Worm (Caenorhabditis elegans) whole organism, young adult: ENCODE data around the gene srh-289.

ENCODE experiments used
- F57C9.4 ChIP-seq: sonication (generic microtip); optimal IDR thresholded peaks from 2 replicates; lab custom pipeline; 2017; ENCODE audit warnings: mild to moderate bottlenecking, missing genetic modification characterization, missing compliant biosample characterization
- die-1 ChIP-seq: sonication (generic microtip); optimal IDR thresholded peaks from 2 replicates; lab custom pipeline; 2016; ENCODE audit warnings: missing genotype, mild to moderate bottlenecking, missing genetic modification characterization, missing compliant biosample characterization
- dox-1 ChIP-seq: fragments of 200-800 bp; sonication (Bioruptor generic); IDR thresholded peaks from 2 replicates; pipeline ENCODE4 v1.3.6; 2022; ENCODE audit warnings: missing genetic modification reagents, missing genetic modification characterization, missing compliant biosample characterization
- efl-1 ChIP-seq: fragments of 150-350 bp; optimal IDR thresholded peaks from 2 replicates; lab custom pipeline; 2014; ENCODE audit warnings: missing biosample characterization, missing genetic modification reagents, missing genetic modification characterization
- hsf-1 ChIP-seq: fragments of 200-800 bp; sonication (Bioruptor generic); IDR thresholded peaks from 2 replicates; pipeline ENCODE4 v1.3.6; 2022; ENCODE audit warnings: missing genetic modification reagents, missing genetic modification characterization, missing compliant biosample characterization
- lag-1 ChIP-seq: fragments of 200-800 bp; sonication (Bioruptor generic); IDR thresholded peaks from 2 replicates; pipeline ENCODE4 v1.3.6; 2022; ENCODE audit warnings: missing genetic modification reagents, missing genetic modification characterization, missing compliant biosample characterization
- nfyb-1 ChIP-seq: fragments of 200-800 bp; sonication (Bioruptor generic); IDR thresholded peaks from 2 replicates; pipeline ENCODE4 v1.3.6; 2022; ENCODE audit warnings: missing genetic modification reagents, missing genetic modification characterization, missing compliant biosample characterization
- nhr-120 ChIP-seq: fragments of 200-800 bp; sonication (Bioruptor generic); IDR thresholded peaks from 2 replicates; pipeline ENCODE4 v1.3.6; 2022; ENCODE audit warnings: missing genetic modification characterization, missing compliant biosample characterization
- nhr-179 ChIP-seq: sonication (generic microtip); optimal IDR thresholded peaks from 2 replicates; lab custom pipeline; 2016; ENCODE audit warnings: mild to moderate bottlenecking, missing genetic modification characterization, missing compliant biosample characterization
- pbrm-1 ChIP-seq: fragments of 200-800 bp; sonication (Bioruptor generic); IDR thresholded peaks from 2 replicates; pipeline ENCODE4 v1.3.6; 2022; ENCODE audit warnings: missing genetic modification reagents, missing genetic modification characterization, missing compliant biosample characterization
- sea-2 ChIP-seq: fragments of 200-800 bp; sonication (Bioruptor generic); IDR thresholded peaks from 2 replicates; pipeline ENCODE4 v1.3.6; 2022; ENCODE audit warnings: missing genetic modification characterization, missing compliant biosample characterization

DNA sequence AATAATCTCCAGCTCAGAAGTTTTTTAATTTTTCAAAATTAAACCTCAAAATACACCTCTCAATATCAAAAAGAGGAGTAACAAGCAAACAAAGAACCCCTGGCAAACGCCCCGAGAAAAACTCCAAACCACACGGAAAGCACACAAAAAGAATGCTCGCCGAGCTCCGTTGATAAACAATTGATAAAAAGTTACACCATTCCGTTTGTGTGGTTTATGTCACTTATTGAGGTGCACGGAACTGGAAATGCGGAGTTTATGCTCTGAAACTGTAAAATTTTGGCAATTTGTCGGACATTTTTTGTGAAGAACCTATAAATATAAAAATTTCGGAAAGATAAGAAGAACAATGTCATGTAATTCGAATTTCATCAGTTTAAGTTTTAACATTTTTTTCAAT, 41.5 kb downstream of the srh-289 start:
- TF ChIP-seq pbrm-1 (GFP tag; lab: Robert Waterston, UW), result no peak
- no peak for TF ChIP-seq efl-1 (GFP tag; lab: Kevin White, UChicago)
- 0 out of 2 replicates have a peak, but pooled peaks have one; percentile 12 for TF ChIP-seq dox-1 (GFP tag; lab: Robert Waterston, UW)
- no peak for TF ChIP-seq hsf-1 (GFP tag; lab: Robert Waterston, UW)
- TF ChIP-seq die-1 (tag; lab: Kevin White, UChicago), result no peak
- TF ChIP-seq nhr-179 (tag; lab: Kevin White, UChicago), result no peak
- TF ChIP-seq nhr-120, result no peak
- no peak for TF ChIP-seq F57C9.4 (tag; lab: Kevin White, UChicago)
- TF ChIP-seq nfyb-1 (GFP tag; lab: Robert Waterston, UW), result no peak
- no peak for TF ChIP-seq sea-2 (GFP tag; lab: Robert Waterston, UW)
- no peak for TF ChIP-seq lag-1 (GFP tag; lab: Robert Waterston, UW)
